Worm (Caenorhabditis elegans) whole organism, L2 larva: Measurements from ENCODE around the gene str-27.
A peak's percentile ranks its signal among the peaks of the same experiment; 100 is the strongest.

Experiments used
- C34F6.9 ChIP-seq: fragments of 150-350 bp; optimal IDR thresholded peaks from 2 replicates; lab custom pipeline; 2014; ENCODE audit warnings: missing biosample characterization, missing genetic modification characterization
- F13H6.1 ChIP-seq: sonication (generic microtip); optimal IDR thresholded peaks from 2 replicates; lab custom pipeline; 2016; ENCODE audit warnings: missing genetic modification characterization, missing compliant biosample characterization
- Y55F3AM.14 ChIP-seq: fragments of 200-800 bp; sonication (Bioruptor generic); optimal IDR thresholded peaks from 2 replicates; lab custom pipeline; 2018; ENCODE audit warnings: mild to moderate bottlenecking, missing genetic modification characterization, missing compliant biosample characterization
- ZK546.5 ChIP-seq: sonication (generic microtip); optimal IDR thresholded peaks from 2 replicates; lab custom pipeline; 2017; ENCODE audit warnings: missing biosample characterization, missing genetic modification characterization
- aly-2 ChIP-seq: fragments of 150-350 bp; optimal IDR thresholded peaks from 2 replicates; lab custom pipeline; 2014; ENCODE audit warnings: missing biosample characterization, missing genetic modification characterization
- ama-1 ChIP-seq: fragments of 150-350 bp; optimal IDR thresholded peaks from 2 replicates; lab custom pipeline; 2018; ENCODE audit warnings: inconsistent platforms
- blmp-1 ChIP-seq: sonication (generic microtip); optimal IDR thresholded peaks from 2 replicates; lab custom pipeline; 2017; ENCODE audit warnings: missing genetic modification characterization, mild to moderate bottlenecking, missing compliant biosample characterization, antibody characterized with exemption, moderate library complexity; ENCODE audit not compliant: insufficient read depth
- ceh-16 ChIP-seq: fragments of 150-350 bp; optimal IDR thresholded peaks from 2 replicates; lab custom pipeline; 2014; ENCODE audit warnings: missing biosample characterization, missing genetic modification characterization
- crh-2 ChIP-seq: sonication (generic microtip); optimal IDR thresholded peaks from 2 replicates; lab custom pipeline; 2017; ENCODE audit warnings: missing biosample characterization, missing genetic modification characterization
- egl-27 ChIP-seq: sonication (generic microtip); optimal IDR thresholded peaks from 3 replicates; lab custom pipeline; 2017; ENCODE audit warnings: missing biosample characterization, missing genetic modification reagents, missing genetic modification characterization
- fos-1 ChIP-seq: fragments of 150-350 bp; optimal IDR thresholded peaks from 2 replicates; lab custom pipeline; 2014; ENCODE audit warnings: missing biosample characterization, missing genetic modification characterization
- gmeb-1 ChIP-seq: fragments of 150-350 bp; optimal IDR thresholded peaks from 2 replicates; lab custom pipeline; 2014; ENCODE audit warnings: missing biosample characterization, missing genetic modification characterization
- lin-11 ChIP-seq: fragments of 150-350 bp; sonication (generic microtip); optimal IDR thresholded peaks from 2 replicates; lab custom pipeline; 2014; ENCODE audit warnings: missing biosample characterization, missing genetic modification characterization, inconsistent platforms, mixed read lengths
- lin-39 ChIP-seq: fragments of 150-350 bp; optimal IDR thresholded peaks from 2 replicates; lab custom pipeline; 2014; ENCODE audit warnings: missing biosample characterization, missing genetic modification reagents, missing genetic modification characterization
- lsy-2 ChIP-seq, 2 experiments: fragments of 150-350 bp in 1 of 2; sonication (generic microtip) in 1 of 2; optimal IDR thresholded peaks; 2 replicates each; lab custom pipeline; 2014 to 2017; ENCODE audit warnings: missing biosample characterization in 2 of 2, missing genetic modification characterization in 2 of 2
- mab-5 ChIP-seq: fragments of 150-350 bp; optimal IDR thresholded peaks from 2 replicates; lab custom pipeline; 2014; ENCODE audit warnings: missing biosample characterization, missing genetic modification characterization
- mdl-1 ChIP-seq, 2 experiments: fragments of 150-350 bp in 1 of 2; sonication (generic microtip) in 1 of 2; optimal IDR thresholded peaks; 2 replicates each; lab custom pipeline; 2017; ENCODE audit warnings: missing biosample characterization in 2 of 2, missing genetic modification characterization in 2 of 2
- nhr-10 ChIP-seq: sonication (generic microtip); optimal IDR thresholded peaks from 2 replicates; lab custom pipeline; 2017; ENCODE audit warnings: missing biosample characterization, missing genetic modification characterization
- nhr-11 ChIP-seq: fragments of 150-350 bp; optimal IDR thresholded peaks from 2 replicates; lab custom pipeline; 2014; ENCODE audit warnings: missing biosample characterization, missing genetic modification characterization
- nhr-12 ChIP-seq: fragments of 150-350 bp; optimal IDR thresholded peaks from 2 replicates; lab custom pipeline; 2014; ENCODE audit warnings: missing biosample characterization, missing genetic modification characterization
- nhr-129 ChIP-seq: fragments of 150-350 bp; optimal IDR thresholded peaks from 2 replicates; lab custom pipeline; 2014; ENCODE audit warnings: missing biosample characterization, missing genetic modification characterization
- nhr-21 ChIP-seq: fragments of 150-350 bp; optimal IDR thresholded peaks from 2 replicates; lab custom pipeline; 2014; ENCODE audit warnings: missing biosample characterization, missing genetic modification characterization
- nhr-23 ChIP-seq: fragments of 150-350 bp; optimal IDR thresholded peaks from 2 replicates; lab custom pipeline; 2014; ENCODE audit warnings: missing biosample characterization, missing genetic modification reagents, missing genetic modification characterization
- nhr-237 ChIP-seq: fragments of 150-350 bp; optimal IDR thresholded peaks from 2 replicates; lab custom pipeline; 2014; ENCODE audit warnings: missing biosample characterization, missing genetic modification characterization
- nhr-25 ChIP-seq: fragments of 150-350 bp; sonication (generic microtip); optimal IDR thresholded peaks from 3 replicates; lab custom pipeline; 2014; ENCODE audit warnings: missing biosample characterization, missing genetic modification characterization
- nhr-77 ChIP-seq: fragments of 150-350 bp; optimal IDR thresholded peaks from 2 replicates; lab custom pipeline; 2014; ENCODE audit warnings: missing biosample characterization, missing genetic modification characterization
- peb-1 ChIP-seq: fragments of 150-350 bp; optimal IDR thresholded peaks from 2 replicates; lab custom pipeline; 2014; ENCODE audit warnings: missing biosample characterization, missing genetic modification characterization
- sem-4 ChIP-seq: fragments of 150-350 bp; optimal IDR thresholded peaks from 2 replicates; lab custom pipeline; 2014; ENCODE audit warnings: missing biosample characterization, missing genetic modification reagents, missing genetic modification characterization
- sma-3 ChIP-seq: sonication (generic microtip); optimal IDR thresholded peaks from 2 replicates; lab custom pipeline; 2016; ENCODE audit warnings: missing genetic modification reagents, missing genetic modification characterization, missing compliant biosample characterization
- sma-9 ChIP-seq, 2 experiments: fragments of 150-350 bp in 1 of 2; sonication (generic microtip) in 1 of 2; optimal IDR thresholded peaks; 2 replicates each; lab custom pipeline; 2014 to 2016; ENCODE audit warnings: missing genetic modification characterization in 2 of 2, mild to moderate bottlenecking in 1 of 2, missing biosample characterization in 1 of 2, missing compliant biosample characterization in 1 of 2, missing genetic modification reagents in 1 of 2, moderate library complexity in 1 of 2
- snpc-4 ChIP-seq: fragments of 150-350 bp; optimal IDR thresholded peaks from 2 replicates; lab custom pipeline; 2014; ENCODE audit warnings: missing biosample characterization, missing genetic modification characterization
- unc-39 ChIP-seq: fragments of 150-350 bp; optimal IDR thresholded peaks from 2 replicates; lab custom pipeline; 2014; ENCODE audit warnings: missing biosample characterization, missing genetic modification characterization
- unc-55 ChIP-seq: fragments of 150-350 bp; sonication (generic microtip); optimal IDR thresholded peaks from 3 replicates; lab custom pipeline; 2014; ENCODE audit warnings: missing biosample characterization, missing genetic modification reagents, missing genetic modification characterization
- unc-62 ChIP-seq: fragments of 150-350 bp; optimal IDR thresholded peaks from 2 replicates; lab custom pipeline; 2014; ENCODE audit warnings: missing biosample characterization, missing genetic modification reagents, missing genetic modification characterization
- ztf-1 ChIP-seq: fragments of 200-800 bp; sonication (Bioruptor generic); conservative IDR thresholded peaks from 2 replicates; pipeline ENCODE4 v1.3.6; 2022; ENCODE audit warnings: missing genetic modification characterization, missing compliant biosample characterization
- ztf-11 ChIP-seq: sonication (generic microtip); optimal IDR thresholded peaks from 2 replicates; lab custom pipeline; 2017; ENCODE audit warnings: missing biosample characterization, missing genetic modification characterization
- ztf-4 ChIP-seq: fragments of 150-350 bp; optimal IDR thresholded peaks from 2 replicates; lab custom pipeline; 2014; ENCODE audit warnings: missing biosample characterization, missing genetic modification characterization

The str-27 gene

ce11 chrV:15710401-15710800 lies 25.2 kb downstream of the str-27 start, which contains the start of gene Y6E2A.1:
Gene Y6E2A.1, minus strand, starts transcription at chrV:15710501.
- no peak for TF ChIP-seq unc-55 (GFP tag; lab: Kevin White, UChicago)
- no peak for TF ChIP-seq unc-39 (tag; lab: Kevin White, UChicago)
- TF ChIP-seq nhr-21 (tag; lab: Kevin White, UChicago): no peak
- no peak for TF ChIP-seq C34F6.9 (tag; lab: Kevin White, UChicago)
- no peak for TF ChIP-seq mab-5 (tag; lab: Kevin White, UChicago)
- TF ChIP-seq ztf-1: no peak
- TF ChIP-seq sem-4 (tag; lab: Kevin White, UChicago): no peak

- TF ChIP-seq crh-2 (tag; lab: Kevin White, UChicago) (peak; percentile 36), nhr-129 (tag; lab: Kevin White, UChicago) (peak; percentile 6), sma-9 (GFP tag; optimal IDR thresholded peaks at IDR 0.05; lab: Kevin White, UChicago) (peak; percentile 85), sma-9 (tag; optimal IDR thresholded peaks at IDR 0.05; lab: Kevin White, UChicago) (no peak), nhr-12 (tag; lab: Kevin White, UChicago) (no peak), nhr-25 (tag; lab: Kevin White, UChicago) (peak; percentile 67), fos-1 (tag; lab: Kevin White, UChicago) (no peak), unc-62 (GFP tag; lab: Kevin White, UChicago) (no peak), nhr-21 (tag; lab: Kevin White, UChicago) (peak; percentile 13), egl-27 (peak; percentile 20), nhr-10 (tag; lab: Kevin White, UChicago) (no peak), sma-3 (GFP tag; lab: Kevin White, UChicago) (peak; percentile 46)
- TF ChIP-seq, all 48 proteins: peak for 7
Measured at ce11 chrV:15707982-15708381, 27.6 kb downstream of the str-27 start.

ce11 chrV:15704745-15705144 lies 30.9 kb downstream of the str-27 start, which contains the start of gene twk-34:
Gene twk-34, plus strand, starts transcription at chrV:15704960.
- TF ChIP-seq unc-62 (GFP tag; lab: Kevin White, UChicago) (no peak), ama-1 (lab: Kevin White, UChicago) (no peak), C34F6.9 (tag; lab: Kevin White, UChicago) (no peak), nhr-11 (tag; lab: Kevin White, UChicago) (no peak), ZK546.5 (no peak), nhr-25 (tag; lab: Kevin White, UChicago) (no peak), peb-1 (tag; lab: Kevin White, UChicago) (no peak)

- TF ChIP-seq nhr-11 (tag; lab: Kevin White, UChicago) (no peak), ztf-11 (tag; lab: Kevin White, UChicago) (no peak), lsy-2 (tag; optimal IDR thresholded peaks at IDR 0.05; lab: Kevin White, UChicago) (no peak), Y55F3AM.14 (GFP tag; lab: Kevin White, UChicago) (no peak), peb-1 (tag; lab: Kevin White, UChicago) (no peak), nhr-77 (tag; lab: Kevin White, UChicago) (no peak), C34F6.9 (tag; lab: Kevin White, UChicago) (no peak), nhr-23 (tag; lab: Kevin White, UChicago) (no peak), ztf-4 (tag; lab: Kevin White, UChicago) (no peak), nhr-10 (tag; lab: Kevin White, UChicago) (no peak), unc-55 (GFP tag; lab: Kevin White, UChicago) (no peak), blmp-1 (no peak), ama-1 (lab: Kevin White, UChicago) (no peak), nhr-25 (tag; lab: Kevin White, UChicago) (no peak), snpc-4 (tag; lab: Kevin White, UChicago) (no peak), lin-11 (tag; lab: Kevin White, UChicago) (no peak), lin-39 (tag; lab: Kevin White, UChicago) (no peak), F13H6.1 (tag; lab: Kevin White, UChicago) (no peak), sma-3 (GFP tag; lab: Kevin White, UChicago) (no peak)
Measured at ce11 chrV:15702263-15702662, 33.4 kb downstream of the str-27 start, which contains the start of gene nhr-53. Gene nhr-53, minus strand, starts transcription at chrV:15702363.

- TF ChIP-seq mab-5 (tag; lab: Kevin White, UChicago) (no peak), mdl-1 (tag; optimal IDR thresholded peaks at IDR 0.05; lab: Kevin White, UChicago) (no peak), nhr-21 (tag; lab: Kevin White, UChicago) (no peak), C34F6.9 (tag; lab: Kevin White, UChicago) (no peak), gmeb-1 (tag; lab: Kevin White, UChicago) (no peak), ceh-16 (tag; lab: Kevin White, UChicago) (no peak), aly-2 (tag; lab: Kevin White, UChicago) (no peak), egl-27 (no peak), blmp-1 (no peak), nhr-129 (tag; lab: Kevin White, UChicago) (no peak), nhr-237 (no peak)
Measured at ce11 chrV:15699799-15700198, 35.8 kb downstream of the str-27 start, which contains the start of gene nhr-199. Gene nhr-199, minus strand, starts transcription at chrV:15699899.
